Worm (Caenorhabditis elegans): ENCODE results near the gene C39E9.7.

The C39E9.7 gene

DNA sequence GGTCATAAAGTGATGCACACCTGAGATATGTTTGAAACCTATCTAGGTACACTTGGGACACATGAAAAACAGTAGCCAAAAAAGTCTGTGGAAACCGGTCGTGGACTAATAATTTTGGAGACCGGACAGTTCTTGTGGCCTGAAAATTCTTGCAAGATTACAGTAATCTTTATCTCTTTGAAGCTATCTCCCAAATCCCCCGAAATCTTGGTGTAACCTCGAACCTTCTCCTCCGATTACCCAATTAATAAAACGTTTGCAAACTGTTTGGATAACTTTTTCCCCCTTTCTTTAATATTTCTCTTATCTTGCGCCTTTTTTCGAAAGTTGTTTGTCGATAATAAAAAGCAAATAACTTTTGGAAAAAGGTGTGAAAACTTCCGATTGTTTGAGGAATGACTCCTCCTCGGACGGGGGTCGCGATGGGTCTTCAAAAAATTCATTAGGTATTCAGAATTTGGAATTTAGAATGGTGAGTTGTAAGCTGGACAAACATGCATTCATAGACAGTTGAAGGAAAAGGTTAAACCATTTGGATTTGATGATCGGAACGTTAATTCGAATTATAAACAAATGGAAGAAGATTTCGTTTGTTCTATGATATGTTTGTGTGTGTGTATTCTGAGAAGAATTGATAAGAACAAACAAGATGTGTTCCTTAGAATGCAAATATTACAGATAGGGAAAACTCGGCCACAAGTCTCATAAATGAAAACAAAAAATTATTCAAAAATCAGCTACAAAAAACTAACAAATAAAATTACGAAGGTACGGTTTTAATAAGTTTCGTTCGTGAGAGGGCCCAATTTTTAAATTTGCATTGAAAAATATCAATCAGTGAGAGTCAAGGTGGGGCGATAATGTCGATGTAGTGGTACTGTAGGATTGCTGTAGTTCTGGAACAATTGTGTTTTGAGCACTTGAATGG is 6.6 kb upstream of the C39E9.7 start:
- peak; percentile 32 for TF ChIP-seq nhr-20 (tag; optimal IDR thresholded peaks at IDR 0.05)
- no peak for TF ChIP-seq F16B12.6 (tag; optimal IDR thresholded peaks at IDR 0.05)
- no peak for TF ChIP-seq mep-1 (tag; optimal IDR thresholded peaks at IDR 0.05)
- TF ChIP-seq nhr-85 (tag) = peak; percentile 54
- TF ChIP-seq lsy-2 (tag; optimal IDR thresholded peaks at IDR 0.05) = no peak
- TF ChIP-seq ceh-90 (tag; optimal IDR thresholded peaks at IDR 0.05) = no peak
- no peak for TF ChIP-seq C16A3.4 (tag; optimal IDR thresholded peaks at IDR 0.05)
- peak; percentile 28 for TF ChIP-seq nhr-90 (tag; optimal IDR thresholded peaks at IDR 0.05; ENCODE audit: poor library complexity)
- TF ChIP-seq lin-35 (GFP tag; optimal IDR thresholded peaks at IDR 0.05) = peak in 1 of 2 experiments; percentile 26
- no peak for TF ChIP-seq zag-1 (tag; optimal IDR thresholded peaks at IDR 0.05)
- TF ChIP-seq isw-1 (GFP tag; IDR thresholded peaks at IDR 0.05) = no peak
- peak; percentile 31; the same call in 1 of the 2 replicates for TF ChIP-seq grh-1 (GFP tag; IDR thresholded peaks at IDR 0.05)
- no peak for TF ChIP-seq irx-1 (tag; optimal IDR thresholded peaks at IDR 0.05)
- no peak for TF ChIP-seq fkh-4 (tag; optimal IDR thresholded peaks at IDR 0.05; ENCODE audit: borderline replicate concordance)
- TF ChIP-seq lir-3 (tag; optimal IDR thresholded peaks at IDR 0.05; ENCODE audit: poor library complexity) = no peak
- TF ChIP-seq aha-1 (tag; optimal IDR thresholded peaks at IDR 0.05) = no peak
- TF ChIP-seq snu-23 (GFP tag; optimal IDR thresholded peaks at IDR 0.05) = peak; percentile 24
- TF ChIP-seq nhr-47 (tag; optimal IDR thresholded peaks at IDR 0.05) = peak; percentile 30
- TF ChIP-seq ceh-63 (GFP tag; optimal IDR thresholded peaks at IDR 0.05) = no peak
- peak; percentile 67 for TF ChIP-seq ama-1 (optimal IDR thresholded peaks at IDR 0.05)
- TF ChIP-seq blmp-1 (tag; optimal IDR thresholded peaks at IDR 0.05) = peak; percentile 4
- TF ChIP-seq nhr-71 (tag; optimal IDR thresholded peaks at IDR 0.05) = peak; percentile 48
- TF ChIP-seq dsc-1 (tag; optimal IDR thresholded peaks at IDR 0.05) = no peak
- no peak for TF ChIP-seq sox-4 (tag; optimal IDR thresholded peaks at IDR 0.05)

- TF ChIP-seq nhr-237 (tag; optimal IDR thresholded peaks at IDR 0.05) (no peak), ets-5 (GFP tag; IDR thresholded peaks at IDR 0.05) (no peak), rnt-1 (tag; optimal IDR thresholded peaks at IDR 0.05) (peak; percentile 2), tbx-2 (tag; optimal IDR thresholded peaks at IDR 0.05) (no peak), efl-1 (optimal IDR thresholded peaks at IDR 0.05) (no peak), efl-1 (GFP tag; optimal IDR thresholded peaks at IDR 0.05 in 1 of 2) (peak in 1 of 2 experiments; percentile 8), lin-14 (GFP tag; optimal IDR thresholded peaks at IDR 0.05) (peak; percentile 48), lsy-2 (tag; optimal IDR thresholded peaks at IDR 0.05) (peak in 1 of 2 experiments; percentile 25), grh-1 (GFP tag; IDR thresholded peaks at IDR 0.05) (peak; percentile 68), ces-1 (GFP tag; optimal IDR thresholded peaks at IDR 0.05) (no peak), lin-35 (GFP tag; optimal IDR thresholded peaks at IDR 0.05) (peak in 1 of 2 experiments; percentile 26), nhr-20 (tag; optimal IDR thresholded peaks at IDR 0.05) (peak; percentile 39), egl-13 (tag; optimal IDR thresholded peaks at IDR 0.05) (no peak), elt-3 (tag; optimal IDR thresholded peaks at IDR 0.05) (peak in 2 of 6 experiments; percentile 30 to 62), nhr-85 (tag) (peak; percentile 87), snu-23 (GFP tag; optimal IDR thresholded peaks at IDR 0.05) (peak; percentile 10), blmp-1 (tag; optimal IDR thresholded peaks at IDR 0.05) (peak; percentile 45)
Measured at ce11 chrIV:13082106-13082505, 5.6 kb upstream of the C39E9.7 start.

DNA sequence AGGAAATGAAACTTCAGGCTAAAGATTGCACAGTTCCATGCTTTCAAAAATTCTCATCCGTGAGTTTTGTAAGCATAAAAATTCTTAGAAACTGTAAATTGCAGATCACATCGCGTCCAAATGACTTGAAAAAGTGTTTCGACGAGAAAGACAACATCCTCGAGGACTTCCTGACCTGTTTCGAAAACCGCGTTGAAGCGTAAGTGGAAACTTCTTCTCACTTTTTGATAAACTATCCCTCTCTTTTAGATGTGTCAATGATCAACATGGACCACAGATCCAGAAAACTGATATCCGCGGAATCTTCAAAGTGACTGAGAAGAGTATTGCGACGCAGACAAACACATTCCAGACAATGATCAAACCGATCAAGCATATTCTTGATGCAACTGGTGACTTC is 4.3 kb upstream of the C39E9.7 start:
- TF ChIP-seq blmp-1 (tag; optimal IDR thresholded peaks at IDR 0.05) (peak; percentile 45), efl-1 (optimal IDR thresholded peaks at IDR 0.05) (no peak), efl-1 (GFP tag; optimal IDR thresholded peaks at IDR 0.05 in 1 of 2) (peak in 1 of 2 experiments; percentile 10), fos-1 (tag; optimal IDR thresholded peaks at IDR 0.05) (no peak)

DNA sequence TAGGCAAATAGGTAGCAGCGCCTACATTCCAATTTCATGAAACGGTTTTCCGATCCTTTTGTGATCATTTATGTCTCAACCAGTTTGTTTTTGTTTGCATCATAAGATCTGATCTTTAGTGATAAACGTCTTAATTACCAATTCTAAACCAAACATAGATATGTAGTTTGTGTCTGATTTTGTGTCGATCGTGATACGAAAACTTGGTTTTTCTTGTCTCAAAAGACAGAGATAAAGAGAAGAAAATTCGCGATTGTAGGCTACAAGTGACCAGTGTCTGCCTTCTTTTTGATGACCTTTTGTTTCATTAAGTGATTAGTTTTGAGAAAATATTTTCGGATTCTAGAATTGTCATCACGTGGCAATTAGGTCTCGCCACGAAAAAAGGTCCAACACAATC is 3.7 kb upstream of the C39E9.7 start:
- TF ChIP-seq skn-1 (tag; optimal IDR thresholded peaks at IDR 0.05) (peak; percentile 28), snu-23 (GFP tag; optimal IDR thresholded peaks at IDR 0.05) (peak; percentile 48), pax-3 (tag; optimal IDR thresholded peaks at IDR 0.05) (no peak), mdl-1 (tag; optimal IDR thresholded peaks at IDR 0.05) (no peak), C04F5.9 (tag; optimal IDR thresholded peaks at IDR 0.05) (no peak), sptf-1 (tag; optimal IDR thresholded peaks at IDR 0.05) (no peak), lin-14 (GFP tag; optimal IDR thresholded peaks at IDR 0.05) (peak; percentile 71), tbx-2 (tag; optimal IDR thresholded peaks at IDR 0.05) (peak; percentile 6), nhr-19 (GFP tag; conservative IDR thresholded peaks at IDR 0.05) (peak; percentile 40; the same call in 1 of the 2 replicates), elt-3 (tag; optimal IDR thresholded peaks at IDR 0.05) (peak in 2 of 6 experiments; percentile 79 to 84), blmp-1 (tag; optimal IDR thresholded peaks at IDR 0.05) (peak; percentile 39), nhr-90 (tag; optimal IDR thresholded peaks at IDR 0.05; ENCODE audit: poor library complexity) (peak; percentile 41), unc-130 (tag; optimal IDR thresholded peaks at IDR 0.05) (no peak), nhr-20 (tag; optimal IDR thresholded peaks at IDR 0.05) (peak; percentile 47), nhr-71 (tag; optimal IDR thresholded peaks at IDR 0.05) (peak; percentile 59), efl-1 (optimal IDR thresholded peaks at IDR 0.05) (no peak), efl-1 (GFP tag; optimal IDR thresholded peaks at IDR 0.05 in 1 of 2) (peak in 1 of 2 experiments; percentile 40), lin-13 (GFP tag; optimal IDR thresholded peaks at IDR 0.05) (no peak), swsn-7 (tag; optimal IDR thresholded peaks at IDR 0.05) (no peak), nhr-85 (tag) (peak; percentile 95), aha-1 (tag; optimal IDR thresholded peaks at IDR 0.05) (no peak)
